Worm (Caenorhabditis elegans): ENCODE results near the gene let-60.

DNA sequence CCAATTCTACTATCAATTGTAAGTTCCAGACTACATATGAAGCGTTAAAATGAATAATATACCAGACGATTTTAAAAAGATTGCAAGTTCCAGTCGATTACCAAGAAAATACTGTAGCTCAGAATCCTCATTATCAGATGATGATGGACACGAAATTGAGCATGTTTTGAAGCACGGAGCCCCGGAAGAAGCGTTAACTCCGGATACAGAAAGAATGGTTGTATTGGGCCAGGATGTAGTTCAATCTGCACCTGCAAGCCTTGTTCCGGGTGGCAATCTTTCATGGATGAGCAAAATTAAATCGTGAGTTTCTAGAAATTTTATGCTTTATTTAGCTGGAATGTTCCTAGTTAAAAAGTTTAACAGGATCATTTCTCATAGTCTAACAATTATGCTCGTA, 22.9 kb downstream of the let-60 start, which contains the start of gene atg-4.2:
- TF ChIP-seq elt-3 (tag; optimal IDR thresholded peaks at IDR 0.05) (no peak), snpc-4 (tag; optimal IDR thresholded peaks at IDR 0.05) (no peak), blmp-1 (tag; optimal IDR thresholded peaks at IDR 0.05) (no peak), cnd-1 (tag; optimal IDR thresholded peaks at IDR 0.05) (no peak), ztf-11 (tag; optimal IDR thresholded peaks at IDR 0.05) (no peak), M03D4.4 (tag; optimal IDR thresholded peaks at IDR 0.05) (no peak), lsy-2 (tag; optimal IDR thresholded peaks at IDR 0.05) (no peak), elt-1 (tag; optimal IDR thresholded peaks at IDR 0.05; ENCODE audit: borderline replicate concordance, insufficient read depth) (no peak), pha-4 (tag; optimal IDR thresholded peaks at IDR 0.05) (no peak), nhr-237 (tag; optimal IDR thresholded peaks at IDR 0.05) (no peak), sptf-1 (tag; optimal IDR thresholded peaks at IDR 0.05) (no peak), nhr-76 (tag; optimal IDR thresholded peaks at IDR 0.05) (no peak), hlh-1 (tag; optimal IDR thresholded peaks at IDR 0.05) (no peak), nhr-12 (tag; optimal IDR thresholded peaks at IDR 0.05) (no peak)
